Worm (Caenorhabditis elegans): ENCODE data around the gene C05C8.5.

The C05C8.5 gene

ce11 chrV:7197036-7197435, 37.6 kb downstream of the C05C8.5 start:
- TF ChIP-seq ceh-40 (GFP tag; IDR thresholded peaks at IDR 0.05) (0 out of 2 replicates have a peak, but pooled peaks have one; percentile 3), ekl-4 (GFP tag; IDR thresholded peaks at IDR 0.05) (peak; percentile 57; the same call in 1 of the 2 replicates), ceh-58 (GFP tag; IDR thresholded peaks at IDR 0.05) (0 out of 2 replicates have a peak, but pooled peaks have one; percentile 52), egrh-3 (GFP tag; IDR thresholded peaks at IDR 0.05) (no peak), madf-6 (GFP tag; IDR thresholded peaks at IDR 0.05) (peak; percentile 55), hrde-1 (tag; optimal IDR thresholded peaks at IDR 0.05; ENCODE audit: borderline replicate concordance) (no peak), F49E8.2 (tag; optimal IDR thresholded peaks at IDR 0.05; ENCODE audit: insufficient read depth) (peak; percentile 16), F57C9.4 (tag; optimal IDR thresholded peaks at IDR 0.05) (no peak), Y53G8AR.9 (GFP tag; conservative IDR thresholded peaks at IDR 0.05) (0 out of 2 replicates have a peak, but pooled peaks have one; percentile 58), madf-3 (GFP tag; IDR thresholded peaks at IDR 0.05) (peak; percentile 91), lin-26 (GFP tag; IDR thresholded peaks at IDR 0.05) (peak; percentile 49; the same call in 1 of the 2 replicates), tbp1 (GFP tag; optimal IDR thresholded peaks at IDR 0.05) (peak; percentile 3), rcor-1 (GFP tag; IDR thresholded peaks at IDR 0.05) (0 out of 2 replicates have a peak, but pooled peaks have one; percentile 39)

ce11 chrV:7196498-7196966, 38.1 kb downstream of the C05C8.5 start, which contains the start of gene F09G2.2:
Gene F09G2.2 (plus strand): TSS chrV:7196916.
- TF ChIP-seq snpc-1.3 (tag; optimal IDR thresholded peaks at IDR 0.05; ENCODE audit: insufficient read depth) (peak; percentile 83), dpl-1 (GFP tag; optimal IDR thresholded peaks at IDR 0.05) (peak; percentile 90), tlf-1 (GFP tag; optimal IDR thresholded peaks at IDR 0.05) (peak; percentile 84), him-1 (tag; optimal IDR thresholded peaks at IDR 0.05) (peak; percentile 55), egrh-3 (GFP tag; IDR thresholded peaks at IDR 0.05) (peak; percentile 58), athp-1 (tag; optimal IDR thresholded peaks at IDR 0.05) (peak; percentile 66), bed-1 (GFP tag; IDR thresholded peaks at IDR 0.05) (no peak), ceh-100 (GFP tag; IDR thresholded peaks at IDR 0.05) (peak; percentile 71), let-607 (tag; optimal IDR thresholded peaks at IDR 0.05) (peak; percentile 2 to 69), sdz-38 (tag; optimal IDR thresholded peaks at IDR 0.05) (no peak), B0336.3 (GFP tag; IDR thresholded peaks at IDR 0.05) (peak; percentile 84), tbx-9 (tag; optimal IDR thresholded peaks at IDR 0.05; ENCODE audit: borderline replicate concordance) (no peak), ceh-27 (GFP tag; optimal IDR thresholded peaks at IDR 0.05) (peak; percentile 88), Y53G8AR.9 (GFP tag; conservative IDR thresholded peaks at IDR 0.05) (peak; percentile 92), hmg-1.2 (GFP tag; IDR thresholded peaks at IDR 0.05) (peak; percentile 99), ekl-4 (GFP tag; IDR thresholded peaks at IDR 0.05) (peak; percentile 96), F49E8.2 (tag; optimal IDR thresholded peaks at IDR 0.05; ENCODE audit: insufficient read depth) (peak; percentile 9), K11D2.4 (GFP tag; IDR thresholded peaks at IDR 0.05) (peak; percentile 72), dpff-1 (tag; optimal IDR thresholded peaks at IDR 0.05) (no peak), die-1 (tag; optimal IDR thresholded peaks at IDR 0.05) (no peak), bed-2 (GFP tag; IDR thresholded peaks at IDR 0.05) (no peak), zfh-2 (GFP tag; conservative IDR thresholded peaks at IDR 0.05) (peak; percentile 90), ccch-3 (GFP tag; optimal IDR thresholded peaks at IDR 0.05) (no peak), F10E7.11 (tag; optimal IDR thresholded peaks at IDR 0.05) (no peak), Y67H2A.10 (GFP tag; conservative IDR thresholded peaks at IDR 0.05) (peak; percentile 76; the same call in 1 of the 2 replicates), unc-130 (GFP tag; optimal IDR thresholded peaks at IDR 0.05) (peak; percentile 32), T07F8.4 (tag; optimal IDR thresholded peaks at IDR 0.05) (no peak), snpc-4 (GFP tag; optimal IDR thresholded peaks at IDR 0.05) (no peak), snpc-4 (tag; optimal IDR thresholded peaks at IDR 0.05) (peak; percentile 34 to 78 (median 70)), lsl-1 (GFP tag; optimal IDR thresholded peaks at IDR 0.05) (peak; percentile 80), nfyb-1 (GFP tag; IDR thresholded peaks at IDR 0.05) (peak; percentile 92), B0019.2 (GFP tag; conservative IDR thresholded peaks at IDR 0.05) (0 out of 2 replicates have a peak, but pooled peaks have one; percentile 53), D2030.7 (GFP tag; IDR thresholded peaks at IDR 0.05) (peak; percentile 88), ztf-18 (tag; optimal IDR thresholded peaks at IDR 0.05) (peak; percentile 70), akir-1 (GFP tag; optimal IDR thresholded peaks at IDR 0.05) (no peak), madf-3 (GFP tag; IDR thresholded peaks at IDR 0.05) (peak; percentile 100), Y53F4B.3 (GFP tag; IDR thresholded peaks at IDR 0.05) (0 out of 2 replicates have a peak, but pooled peaks have one; percentile 10)

Data from whole organism, young adult.